Worm (Caenorhabditis elegans) whole organism, L1 larva: ENCODE data around the gene R02F11.11.

Experiments
- ces-1 ChIP-seq: fragments of 150-350 bp; optimal IDR thresholded peaks from 2 replicates; lab custom pipeline; 2014; ENCODE audit warnings: missing biosample characterization, missing genetic modification reagents, missing genetic modification characterization
- lin-13 ChIP-seq: fragments of 150-350 bp; optimal IDR thresholded peaks from 2 replicates; lab custom pipeline; 2014; ENCODE audit warnings: missing biosample characterization, missing genetic modification reagents, missing genetic modification characterization
- lir-3 ChIP-seq: sonication (generic microtip); optimal IDR thresholded peaks from 2 replicates; lab custom pipeline; 2016; ENCODE audit warnings: mild to moderate bottlenecking, missing genetic modification characterization, moderate library complexity, missing compliant biosample characterization; ENCODE audit not compliant: poor library complexity
- mab-9 ChIP-seq: fragments of 200-800 bp; sonication (Bioruptor generic); IDR thresholded peaks from 2 replicates; pipeline ENCODE4 v1.3.6; 2022; ENCODE audit warnings: missing genetic modification reagents, missing genetic modification characterization, missing compliant biosample characterization
- nhr-76 ChIP-seq: sonication (generic microtip); optimal IDR thresholded peaks from 2 replicates; lab custom pipeline; 2017; ENCODE audit warnings: missing biosample characterization, missing genetic modification characterization
- pag-3 ChIP-seq: sonication (generic microtip); optimal IDR thresholded peaks from 2 replicates; lab custom pipeline; 2017; ENCODE audit warnings: missing genetic modification characterization, mild to moderate bottlenecking, missing compliant biosample characterization, antibody characterized with exemption, borderline replicate concordance; ENCODE audit not compliant: insufficient read depth
- unc-62 ChIP-seq: fragments of 150-350 bp; optimal IDR thresholded peaks from 2 replicates; lab custom pipeline; 2014; ENCODE audit warnings: missing biosample characterization, missing genetic modification reagents, missing genetic modification characterization
- zag-1 ChIP-seq: fragments of 150-350 bp; optimal IDR thresholded peaks from 2 replicates; lab custom pipeline; 2014; ENCODE audit warnings: missing biosample characterization, missing genetic modification characterization

- TF ChIP-seq pag-3 (tag; lab: Kevin White, UChicago) (no peak), lir-3 (tag; lab: Kevin White, UChicago) (no peak), zag-1 (no peak), unc-62 (GFP tag; lab: Kevin White, UChicago) (no peak), nhr-76 (no peak), ces-1 (GFP tag; lab: Kevin White, UChicago) (no peak), lin-13 (GFP tag; lab: Kevin White, UChicago) (no peak), mab-9 (GFP tag; lab: Robert Waterston, UW) (no peak)
These were observed 46.4 kb upstream of the R02F11.11 start, which contains the start of gene C18G1.7 for ce11 chrV:4745269-4745668.
